Worm (Caenorhabditis elegans): ENCODE results near the gene M153.5.

M153.5 gene

ce11 chrX:12143693-12144092, at the start of gene M153.5:
TSS of gene M153.5 (plus strand) at chrX:12143993.
- no peak for TF ChIP-seq W03F9.2 (tag; optimal IDR thresholded peaks at IDR 0.05)
- no peak for TF ChIP-seq dao-5 (tag; optimal IDR thresholded peaks at IDR 0.05)
- no peak for TF ChIP-seq him-1 (tag; optimal IDR thresholded peaks at IDR 0.05)

DNA sequence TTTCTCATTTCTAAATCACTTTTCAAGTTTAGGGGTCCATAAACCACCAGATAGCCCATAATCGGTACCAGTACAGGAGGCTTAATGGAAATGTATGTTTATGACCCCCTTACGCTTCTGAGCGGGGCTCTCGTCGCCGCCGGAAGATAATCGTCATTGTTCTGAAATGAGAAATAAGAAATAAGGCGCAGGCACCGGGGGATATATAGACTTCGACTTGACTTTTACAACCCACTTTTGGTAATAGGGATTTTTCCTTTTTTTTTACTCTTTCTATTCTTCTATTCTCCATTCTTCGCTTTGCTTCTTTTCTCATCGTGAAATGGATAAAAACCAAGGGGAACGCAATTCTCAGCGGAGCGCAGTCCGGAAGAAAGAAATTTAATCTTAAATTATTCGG, 48.6 kb upstream of the M153.5 start:
- TF ChIP-seq him-1 (tag; optimal IDR thresholded peaks at IDR 0.05) = no peak
- TF ChIP-seq dao-5 (tag; optimal IDR thresholded peaks at IDR 0.05) = no peak
- no peak for TF ChIP-seq W03F9.2 (tag; optimal IDR thresholded peaks at IDR 0.05)

- no peak for TF ChIP-seq him-1 (tag; optimal IDR thresholded peaks at IDR 0.05)
- TF ChIP-seq dao-5 (tag; optimal IDR thresholded peaks at IDR 0.05) = no peak
- no peak for TF ChIP-seq W03F9.2 (tag; optimal IDR thresholded peaks at IDR 0.05)
Observed at ce11 chrX:12097995-12098394, 45.8 kb upstream of the M153.5 start.

DNA sequence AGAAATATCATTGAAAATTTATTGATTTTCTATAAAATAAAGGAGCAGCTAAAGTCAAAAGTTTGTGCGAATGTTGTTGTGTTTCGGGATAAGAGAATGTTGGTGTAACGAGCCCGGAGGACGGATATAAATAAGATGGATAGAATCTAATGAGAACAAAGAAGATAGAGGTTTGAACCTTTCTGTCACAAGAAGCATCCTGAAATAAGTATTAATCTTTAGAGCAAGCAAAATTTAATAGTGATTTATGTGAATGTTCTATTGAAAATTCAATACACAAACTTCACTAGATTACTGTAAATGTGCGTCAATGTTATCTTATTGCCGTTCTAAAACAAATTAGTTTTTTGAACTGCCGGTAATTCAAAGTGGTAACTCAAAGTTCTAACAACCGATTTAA, 40.1 kb upstream of the M153.5 start, which contains the start of gene W03G11.3:
Gene W03G11.3 (minus strand): TSS at position 101 of the 400 bp plus-strand sequence.
- TF ChIP-seq W03F9.2 (tag; optimal IDR thresholded peaks at IDR 0.05) (no peak), dao-5 (tag; optimal IDR thresholded peaks at IDR 0.05) (no peak), him-1 (tag; optimal IDR thresholded peaks at IDR 0.05) (no peak)

DNA sequence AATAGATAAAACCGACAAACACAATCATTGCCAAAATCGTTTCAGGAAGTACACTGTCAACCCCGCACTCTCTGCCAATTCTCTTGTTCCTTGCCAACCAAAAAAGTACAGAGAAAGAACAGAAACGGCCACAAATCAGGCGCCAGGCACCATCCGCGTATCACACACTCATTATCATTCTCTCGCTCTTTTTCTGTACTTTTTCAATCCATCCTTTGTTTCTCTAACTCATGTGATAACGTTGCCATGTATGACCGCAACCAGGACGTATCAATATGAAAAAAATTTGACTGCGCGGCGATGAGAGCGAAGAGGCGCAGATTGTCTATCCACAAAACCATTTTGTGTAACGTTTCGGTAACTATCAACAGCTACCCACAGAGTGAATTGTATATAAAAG, 39.2 kb upstream of the M153.5 start, which contains the start of gene col-181:
Gene col-181 (plus strand): TSS at position 301 of the 400 bp plus-strand sequence.
- TF ChIP-seq him-1 (tag; optimal IDR thresholded peaks at IDR 0.05) = no peak
- TF ChIP-seq W03F9.2 (tag; optimal IDR thresholded peaks at IDR 0.05) = no peak
- no peak for TF ChIP-seq dao-5 (tag; optimal IDR thresholded peaks at IDR 0.05)

DNA sequence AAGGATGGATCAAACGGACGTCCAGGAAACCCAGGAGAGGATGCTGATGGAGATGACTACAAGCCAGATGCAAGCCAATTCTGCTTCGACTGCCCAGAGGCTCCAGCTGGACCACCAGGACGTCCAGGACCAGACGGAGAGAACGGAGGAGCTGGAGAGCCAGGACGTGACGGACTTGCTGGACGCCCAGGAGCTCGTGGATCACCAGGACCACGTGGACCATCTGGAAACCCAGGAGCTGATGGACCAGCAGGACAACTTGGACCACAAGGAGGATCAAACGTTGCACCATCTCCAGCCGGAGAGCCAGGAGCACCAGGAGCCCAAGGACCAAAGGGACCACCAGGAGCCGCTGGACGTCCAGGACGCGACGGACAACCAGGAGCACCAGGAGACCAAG, 38.3 kb upstream of the M153.5 start:
- no peak for TF ChIP-seq dao-5 (tag; optimal IDR thresholded peaks at IDR 0.05)
- no peak for TF ChIP-seq W03F9.2 (tag; optimal IDR thresholded peaks at IDR 0.05)
- TF ChIP-seq him-1 (tag; optimal IDR thresholded peaks at IDR 0.05) = no peak

DNA sequence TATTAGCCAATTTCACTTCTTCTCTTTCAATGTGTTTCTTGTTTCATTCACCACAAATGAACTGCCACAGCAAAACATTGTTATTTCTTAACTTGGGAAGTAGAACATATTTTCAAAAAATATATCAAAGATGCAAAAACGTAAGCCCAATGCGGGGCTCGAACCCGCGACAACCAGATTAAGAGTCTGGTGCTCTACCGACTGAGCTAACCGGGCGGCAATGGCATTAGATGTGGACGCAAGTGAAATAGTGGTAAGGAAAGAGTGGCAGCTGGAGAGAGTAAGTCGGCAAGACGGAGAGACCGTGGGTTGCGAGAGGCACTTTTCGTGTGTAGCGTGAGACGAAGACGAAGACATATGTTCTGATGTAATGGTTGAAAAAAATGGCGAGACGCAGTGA, 37.8 kb upstream of the M153.5 start:
- TF ChIP-seq dao-5 (tag; optimal IDR thresholded peaks at IDR 0.05) (peak; percentile 56), him-1 (tag; optimal IDR thresholded peaks at IDR 0.05) (peak; percentile 89), W03F9.2 (tag; optimal IDR thresholded peaks at IDR 0.05) (peak; percentile 8)

DNA sequence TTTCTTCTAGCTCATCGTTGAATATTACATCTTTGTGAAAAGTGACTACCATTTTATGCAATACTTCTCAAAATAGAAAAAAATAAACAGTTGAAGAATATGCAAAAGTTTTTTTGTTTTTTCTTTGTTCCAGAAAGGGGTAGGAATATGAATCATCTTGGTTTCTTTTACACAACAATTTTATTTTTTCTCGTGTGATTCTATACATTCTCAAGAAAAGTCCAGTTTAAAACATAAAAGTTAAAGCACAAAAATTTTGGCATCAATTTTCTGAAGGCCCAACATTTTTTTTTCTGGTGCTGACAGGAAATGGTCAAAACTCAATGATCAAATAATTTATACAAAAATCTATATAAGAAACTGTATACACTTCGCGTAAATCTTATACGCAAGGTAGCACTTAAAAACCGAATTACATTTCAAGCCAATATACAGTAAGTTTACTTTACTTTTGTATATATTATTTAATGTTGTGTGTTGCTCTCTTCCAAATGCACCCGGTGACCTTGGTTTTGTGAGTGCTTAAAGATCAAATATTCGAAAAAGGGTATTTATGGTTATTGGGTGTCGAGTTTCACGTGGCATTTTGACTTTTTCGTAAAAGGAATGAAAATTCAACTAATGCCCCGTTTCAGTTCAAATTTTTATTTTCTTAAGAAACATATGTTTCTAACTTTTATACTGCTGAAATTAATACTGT, 35.1 kb upstream of the M153.5 start, which contains the start of the genes W03G11.2 and lgc-13:
Gene W03G11.2 (minus strand): TSS at position 101 of the 700 bp plus-strand sequence.
Gene lgc-13 (plus strand): TSS at position 650 of the 700 bp plus-strand sequence.
- TF ChIP-seq W03F9.2 (tag; optimal IDR thresholded peaks at IDR 0.05) = no peak
- TF ChIP-seq him-1 (tag; optimal IDR thresholded peaks at IDR 0.05) = no peak
- TF ChIP-seq dao-5 (tag; optimal IDR thresholded peaks at IDR 0.05) = no peak

- no peak for TF ChIP-seq him-1 (tag; optimal IDR thresholded peaks at IDR 0.05)
- no peak for TF ChIP-seq dao-5 (tag; optimal IDR thresholded peaks at IDR 0.05)
- TF ChIP-seq W03F9.2 (tag; optimal IDR thresholded peaks at IDR 0.05) = no peak
Observed at ce11 chrX:12111213-12111612, 32.6 kb upstream of the M153.5 start, which contains the start of gene lgc-14. TSS of gene lgc-14 (plus strand) at chrX:12111513.

- TF ChIP-seq W03F9.2 (tag; optimal IDR thresholded peaks at IDR 0.05) (no peak), dao-5 (tag; optimal IDR thresholded peaks at IDR 0.05) (no peak)
Observed at ce11 chrX:12114024-12114423, 29.8 kb upstream of the M153.5 start, which contains the start of gene lgc-15. TSS of gene lgc-15 (plus strand) at chrX:12114324.

- TF ChIP-seq dao-5 (tag; optimal IDR thresholded peaks at IDR 0.05) (no peak), him-1 (tag; optimal IDR thresholded peaks at IDR 0.05) (no peak), W03F9.2 (tag; optimal IDR thresholded peaks at IDR 0.05) (no peak)
Observed at ce11 chrX:12118340-12118739, 25.5 kb upstream of the M153.5 start, which contains the start of gene lgc-16. TSS of gene lgc-16 (plus strand) at chrX:12118640.

ce11 chrX:12121285-12121684, 22.5 kb upstream of the M153.5 start, which contains the start of gene lgc-17:
TSS of gene lgc-17 (plus strand) at chrX:12121585.
- TF ChIP-seq dao-5 (tag; optimal IDR thresholded peaks at IDR 0.05) = no peak
- no peak for TF ChIP-seq W03F9.2 (tag; optimal IDR thresholded peaks at IDR 0.05)
- no peak for TF ChIP-seq him-1 (tag; optimal IDR thresholded peaks at IDR 0.05)

- TF ChIP-seq him-1 (tag; optimal IDR thresholded peaks at IDR 0.05) = no peak
- TF ChIP-seq W03F9.2 (tag; optimal IDR thresholded peaks at IDR 0.05) = no peak
- TF ChIP-seq dao-5 (tag; optimal IDR thresholded peaks at IDR 0.05) = no peak
Observed at ce11 chrX:12123152-12123551, 20.6 kb upstream of the M153.5 start, which contains the start of gene T01H10.11. TSS of gene T01H10.11 (plus strand) at chrX:12123452.

- TF ChIP-seq dao-5 (tag; optimal IDR thresholded peaks at IDR 0.05) (no peak), W03F9.2 (tag; optimal IDR thresholded peaks at IDR 0.05) (no peak), him-1 (tag; optimal IDR thresholded peaks at IDR 0.05) (no peak)
Observed at ce11 chrX:12125308-12125707, 18.5 kb upstream of the M153.5 start, which contains the start of gene lgc-18. TSS of gene lgc-18 (plus strand) at chrX:12125608.
